Fruit fly (Drosophila melanogaster): ENCODE results near the gene CG46458.

- TF ChIP-seq Sin3A (optimal IDR thresholded peaks at IDR 0.05) (no peak), h (optimal IDR thresholded peaks at IDR 0.05) (no peak), psq (optimal IDR thresholded peaks at IDR 0.05) (no peak)
Measured at dm6 chr3R:6994582-6995564, 36.7 kb upstream of the CG46458 start.
